Fruit fly (Drosophila melanogaster) whole organism, embryonic: ENCODE measurements around the gene Alp13.
A peak's percentile ranks its signal among the peaks of the same experiment; 100 is the strongest.

Experiments used
- C15 ChIP-seq: fragments of 200-800 bp; sonication (Bioruptor generic); IDR thresholded peaks from 3 replicates; pipeline ENCODE4 v1.3.6; 2022; ENCODE audit warnings: missing biosample characterization, missing genetic modification characterization
- CG12236 ChIP-seq: fragments of 200-800 bp; sonication (Bioruptor generic); optimal IDR thresholded peaks from 2 replicates; lab custom pipeline; 2016; ENCODE audit warnings: missing biosample characterization, missing genetic modification characterization
- CG13424 ChIP-seq: fragments of 200-800 bp; sonication (Bioruptor generic); optimal IDR thresholded peaks from 2 replicates; lab custom pipeline; 2019; ENCODE audit warnings: missing biosample characterization, mild to moderate bottlenecking, missing genetic modification characterization, moderate library complexity
- CG13624 ChIP-seq: fragments of 200-800 bp; sonication (Bioruptor generic); optimal IDR thresholded peaks from 2 replicates; lab custom pipeline; 2016; ENCODE audit warnings: missing biosample characterization, missing genetic modification characterization
- CG15073 ChIP-seq: fragments of 200-800 bp; sonication (Bioruptor generic); optimal IDR thresholded peaks from 2 replicates; lab custom pipeline; 2016; ENCODE audit warnings: missing biosample characterization, missing genetic modification characterization
- CG2202 ChIP-seq: fragments of 200-800 bp; sonication (Bioruptor generic); optimal IDR thresholded peaks from 2 replicates; lab custom pipeline; 2018; ENCODE audit warnings: missing biosample characterization, mild to moderate bottlenecking, missing genetic modification characterization
- CG31365 ChIP-seq: fragments of 200-800 bp; sonication (Bioruptor generic); optimal IDR thresholded peaks from 2 replicates; lab custom pipeline; 2018; ENCODE audit warnings: missing biosample characterization, mild to moderate bottlenecking, missing genetic modification characterization
- CG5245 ChIP-seq: fragments of 200-800 bp; sonication (Bioruptor generic); optimal IDR thresholded peaks from 3 replicates; lab custom pipeline; 2016; ENCODE audit warnings: missing biosample characterization, missing genetic modification characterization
- CG6813 ChIP-seq: fragments of 200-800 bp; sonication (Bioruptor generic); optimal IDR thresholded peaks from 2 replicates; lab custom pipeline; 2017; ENCODE audit warnings: missing biosample characterization, missing genetic modification characterization, mild to moderate bottlenecking, moderate library complexity, missing genetic modification reagents
- CG7839 ChIP-seq: fragments of 200-800 bp; sonication (Bioruptor generic); optimal IDR thresholded peaks from 3 replicates; lab custom pipeline; 2018; ENCODE audit warnings: missing biosample characterization, mild to moderate bottlenecking, missing genetic modification characterization, moderate library complexity
- CG8359 ChIP-seq: fragments of 200-800 bp; sonication (Bioruptor generic); optimal IDR thresholded peaks from 2 replicates; lab custom pipeline; 2017; ENCODE audit warnings: missing biosample characterization, mild to moderate bottlenecking, missing genetic modification characterization, borderline replicate concordance
- CG9609 ChIP-seq: fragments of 200-800 bp; sonication (Bioruptor generic); optimal IDR thresholded peaks from 3 replicates; lab custom pipeline; 2016; ENCODE audit warnings: missing biosample characterization, missing genetic modification characterization
- D19B ChIP-seq: fragments of 200-800 bp; sonication (Bioruptor generic); optimal IDR thresholded peaks from 2 replicates; lab custom pipeline; 2017; ENCODE audit warnings: missing biosample characterization, mild to moderate bottlenecking, missing genetic modification characterization
- HLHmδ ChIP-seq: fragments of 200-800 bp; sonication (Bioruptor generic); optimal IDR thresholded peaks from 2 replicates; lab custom pipeline; 2018; ENCODE audit warnings: missing biosample characterization, mild to moderate bottlenecking, missing genetic modification characterization, moderate library complexity
- Hmx ChIP-seq: fragments of 200-800 bp; sonication (Bioruptor generic); optimal IDR thresholded peaks from 2 replicates; lab custom pipeline; 2016; ENCODE audit warnings: missing biosample characterization, missing genetic modification characterization
- Hr78 ChIP-seq, 2 experiments: fragments of 200-800 bp in 1 of 2; fragments of >200 bp in 1 of 2; sonication (Bioruptor generic) in 1 of 2; optimal IDR thresholded peaks; 2 replicates each; lab custom pipeline; 2017 to 2019; ENCODE audit warnings: missing biosample characterization in 2 of 2, missing genetic modification characterization in 2 of 2, mild to moderate bottlenecking in 1 of 2, moderate library complexity in 1 of 2
- MTF-1 ChIP-seq: fragments of 200-800 bp; sonication (Bioruptor generic); optimal IDR thresholded peaks from 2 replicates; lab custom pipeline; 2018; ENCODE audit warnings: missing biosample characterization, mild to moderate bottlenecking, missing genetic modification characterization, borderline replicate concordance
- Ptx1 ChIP-seq: fragments of 200-800 bp; sonication (Bioruptor generic); IDR thresholded peaks from 2 replicates; pipeline ENCODE4 v1.3.6; 2022; ENCODE audit warnings: missing biosample characterization, missing genetic modification characterization
- Rx ChIP-seq: fragments of 200-800 bp; sonication (Bioruptor generic); IDR thresholded peaks from 2 replicates; pipeline ENCODE4 v1.3.6; 2022; ENCODE audit warnings: missing biosample characterization, missing genetic modification characterization
- Scr ChIP-seq: fragments of 200-800 bp; sonication (Bioruptor generic); IDR thresholded peaks from 2 replicates; pipeline ENCODE4 v1.3.6; 2022; ENCODE audit warnings: missing biosample characterization, missing genetic modification characterization; ENCODE audit not compliant: partially characterized antibody
- Six4 ChIP-seq: fragments of 200-800 bp; sonication (Bioruptor generic); optimal IDR thresholded peaks from 2 replicates; lab custom pipeline; 2016; ENCODE audit warnings: missing biosample characterization, missing genetic modification characterization
- TFAM ChIP-seq: fragments of 200-800 bp; sonication (Bioruptor generic); optimal IDR thresholded peaks from 2 replicates; lab custom pipeline; 2017; ENCODE audit warnings: missing biosample characterization, missing genetic modification characterization, inconsistent platforms
- al ChIP-seq: fragments of 200-800 bp; sonication (Bioruptor generic); IDR thresholded peaks from 2 replicates; pipeline ENCODE4 v1.3.6; 2022; ENCODE audit warnings: missing biosample characterization, missing genetic modification characterization
- bbx ChIP-seq: fragments of 200-800 bp; sonication (Bioruptor generic); IDR thresholded peaks from 2 replicates; pipeline ENCODE4 v1.3.6; 2022; ENCODE audit warnings: missing biosample characterization, missing genetic modification characterization; ENCODE audit not compliant: partially characterized antibody
- chn ChIP-seq: fragments of 200-800 bp; sonication (Bioruptor generic); optimal IDR thresholded peaks from 2 replicates; lab custom pipeline; 2016; ENCODE audit warnings: missing biosample characterization, missing genetic modification characterization
- cwo ChIP-seq: fragments of 200-800 bp; sonication (Bioruptor generic); optimal IDR thresholded peaks from 3 replicates; lab custom pipeline; 2017; ENCODE audit warnings: missing biosample characterization, missing genetic modification characterization, mild to moderate bottlenecking, moderate library complexity, missing genetic modification reagents
- da ChIP-seq: fragments of 200-800 bp; sonication (Bioruptor generic); optimal IDR thresholded peaks from 2 replicates; lab custom pipeline; 2016; ENCODE audit warnings: missing biosample characterization, missing genetic modification characterization
- dmrt11E ChIP-seq: fragments of 200-800 bp; sonication (Bioruptor generic); optimal IDR thresholded peaks from 3 replicates; lab custom pipeline; 2018; ENCODE audit warnings: missing biosample characterization, mild to moderate bottlenecking, missing genetic modification characterization, moderate library complexity
- fd3F ChIP-seq: fragments of 200-800 bp; sonication (Bioruptor generic); optimal IDR thresholded peaks from 2 replicates; lab custom pipeline; 2018; ENCODE audit warnings: missing biosample characterization, mild to moderate bottlenecking, missing genetic modification characterization, moderate library complexity
- fd96Cb ChIP-seq: fragments of 200-800 bp; sonication (Bioruptor generic); optimal IDR thresholded peaks from 2 replicates; lab custom pipeline; 2018; ENCODE audit warnings: missing biosample characterization, mild to moderate bottlenecking, missing genetic modification characterization, moderate library complexity
- ftz-f1 ChIP-seq: fragments of 200-800 bp; sonication (Bioruptor generic); optimal IDR thresholded peaks from 2 replicates; lab custom pipeline; 2016; ENCODE audit warnings: missing biosample characterization, missing genetic modification characterization
- gsb ChIP-seq: fragments of 200-800 bp; sonication (Bioruptor generic); IDR thresholded peaks from 2 replicates; pipeline ENCODE4 v1.3.6; 2022; ENCODE audit warnings: missing biosample characterization, missing genetic modification characterization
- gt ChIP-seq: fragments of 200-800 bp; sonication (Bioruptor generic); IDR thresholded peaks from 2 replicates; pipeline ENCODE4 v1.3.6; 2022; ENCODE audit warnings: missing biosample characterization, missing genetic modification characterization
- ind ChIP-seq: fragments of 200-800 bp; sonication (Bioruptor generic); optimal IDR thresholded peaks from 3 replicates; lab custom pipeline; 2016; ENCODE audit warnings: missing biosample characterization, missing genetic modification characterization
- inv ChIP-seq: fragments of 200-800 bp; sonication (Bioruptor generic); IDR thresholded peaks from 2 replicates; pipeline ENCODE4 v1.3.6; 2022; ENCODE audit warnings: missing biosample characterization, missing genetic modification characterization; ENCODE audit not compliant: partially characterized antibody
- kni ChIP-seq: fragments of 200-800 bp; sonication (Bioruptor generic); optimal IDR thresholded peaks from 3 replicates; lab custom pipeline; 2017; ENCODE audit warnings: mild to moderate bottlenecking, missing biosample characterization, missing genetic modification reagents, missing genetic modification characterization
- lola ChIP-seq, 3 experiments: fragments of >200 bp in 2 of 3; fragments of 200-800 bp in 1 of 3; sonication (Bioruptor generic) in 1 of 3; optimal IDR thresholded peaks; 2 replicates each; lab custom pipeline; 2017 to 2019; ENCODE audit warnings: missing biosample characterization in 3 of 3, missing genetic modification characterization in 3 of 3, mild to moderate bottlenecking in 1 of 3, moderate library complexity in 1 of 3
- odd ChIP-seq: fragments of 200-800 bp; sonication (Bioruptor generic); optimal IDR thresholded peaks from 2 replicates; lab custom pipeline; 2017; ENCODE audit warnings: missing biosample characterization, mild to moderate bottlenecking, missing genetic modification characterization
- p53 ChIP-seq: fragments of 200-800 bp; sonication (Bioruptor generic); optimal IDR thresholded peaks from 2 replicates; lab custom pipeline; 2016; ENCODE audit warnings: missing biosample characterization, missing genetic modification characterization
- row ChIP-seq: fragments of 200-800 bp; sonication (Bioruptor generic); IDR thresholded peaks from 3 replicates; pipeline ENCODE4 v1.3.6; 2022; ENCODE audit warnings: missing biosample characterization, missing genetic modification characterization
- scrt ChIP-seq: fragments of 200-800 bp; sonication (Bioruptor generic); optimal IDR thresholded peaks from 2 replicates; lab custom pipeline; 2018; ENCODE audit warnings: missing biosample characterization, mild to moderate bottlenecking, missing genetic modification characterization, moderate library complexity
- shn ChIP-seq: fragments of 200-800 bp; sonication (Bioruptor generic); optimal IDR thresholded peaks from 3 replicates; lab custom pipeline; 2016; ENCODE audit warnings: missing biosample characterization, missing genetic modification characterization
- slp2 ChIP-seq: fragments of 200-800 bp; sonication (Bioruptor generic); optimal IDR thresholded peaks from 2 replicates; lab custom pipeline; 2016; ENCODE audit warnings: missing biosample characterization, missing genetic modification characterization
- trem ChIP-seq: fragments of 200-800 bp; optimal IDR thresholded peaks from 3 replicates; lab custom pipeline; 2019; ENCODE audit warnings: missing biosample characterization, mild to moderate bottlenecking, missing genetic modification characterization, moderate library complexity
- twi ChIP-seq: fragments of 200-800 bp; optimal IDR thresholded peaks from 2 replicates; lab custom pipeline; 2019; ENCODE audit warnings: missing biosample characterization, mild to moderate bottlenecking, missing genetic modification characterization, moderate library complexity
- unc-4 ChIP-seq: fragments of 200-800 bp; sonication (Bioruptor generic); IDR thresholded peaks from 2 replicates; pipeline ENCODE4 v1.3.6; 2022; ENCODE audit warnings: missing biosample characterization, missing genetic modification characterization; ENCODE audit not compliant: partially characterized antibody
- unpg ChIP-seq: fragments of 200-800 bp; sonication (Bioruptor generic); optimal IDR thresholded peaks from 3 replicates; lab custom pipeline; 2018; ENCODE audit warnings: missing biosample characterization, mild to moderate bottlenecking, missing genetic modification characterization, moderate library complexity
- vfl ChIP-seq: fragments of 200-800 bp; sonication (Bioruptor generic); optimal IDR thresholded peaks from 2 replicates; lab custom pipeline; 2016; ENCODE audit warnings: missing biosample characterization, missing genetic modification characterization

Alp13 gene

dm6 chr3R:10097531-10098295 lies 22.5 kb upstream of the Alp13 start (continued):
- peak in 1 of 2 experiments; percentile 88 for TF ChIP-seq Hr78 (GFP tag; optimal IDR thresholded peaks at IDR 0.05; lab: Kevin White, UChicago)
- TF ChIP-seq fd3F (GFP tag; lab: Kevin White, UChicago), result peak; percentile 27
- peak; percentile 61 for TF ChIP-seq Rx (GFP tag; lab: Robert Waterston, UW)
- no peak for TF ChIP-seq CG8359 (GFP tag; lab: Kevin White, UChicago)
- peak; percentile 21 for TF ChIP-seq scrt (GFP tag; lab: Kevin White, UChicago)
- peak; percentile 49 for TF ChIP-seq CG9609
- no peak for TF ChIP-seq TFAM (GFP tag; lab: Kevin White, UChicago)
- peak; percentile 30; the same call in 1 of the 2 replicates for TF ChIP-seq Scr (GFP tag; lab: Robert Waterston, UW)
- TF ChIP-seq ftz-f1 (GFP tag; lab: Kevin White, UChicago), result no peak
- TF ChIP-seq CG13424, result peak; percentile 75
- no peak for TF ChIP-seq C15 (GFP tag; lab: Robert Waterston, UW)
- TF ChIP-seq D19B, result peak; percentile 84
- TF ChIP-seq CG2202, result no peak
- no peak for TF ChIP-seq da
- no peak for TF ChIP-seq CG5245
- no peak for TF ChIP-seq twi (tag; lab: Kevin White, UChicago)
- TF ChIP-seq unc-4 (GFP tag; lab: Robert Waterston, UW), result no peak
- peak; percentile 78 for TF ChIP-seq row (GFP tag; lab: Robert Waterston, UW)
- peak; percentile 67 for TF ChIP-seq CG13624
- no peak for TF ChIP-seq bbx
- peak; percentile 57 for TF ChIP-seq shn (GFP tag; lab: Kevin White, UChicago)
- TF ChIP-seq HLHmδ (GFP tag; lab: Kevin White, UChicago), result peak; percentile 30
- TF ChIP-seq cwo (GFP tag; lab: Kevin White, UChicago), result peak; percentile 90
- no peak for TF ChIP-seq lola (GFP tag; optimal IDR thresholded peaks at IDR 0.05; lab: Kevin White, UChicago)
- TF ChIP-seq CG12236 (GFP tag; lab: Kevin White, UChicago), result peak; percentile 45
- peak; percentile 64 for TF ChIP-seq CG6813 (GFP tag; lab: Kevin White, UChicago)
- peak; percentile 62 for TF ChIP-seq odd (GFP tag; lab: Kevin White, UChicago)
- peak; percentile 58 for TF ChIP-seq fd96Cb (tag; lab: Kevin White, UChicago)
- TF ChIP-seq gt (GFP tag; lab: Robert Waterston, UW), result no peak
- peak; percentile 29 for TF ChIP-seq Hmx (GFP tag; lab: Kevin White, UChicago)
- TF ChIP-seq slp2, result peak; percentile 49
- no peak for TF ChIP-seq inv (GFP tag; lab: Robert Waterston, UW)
- no peak for TF ChIP-seq trem (tag; lab: Kevin White, UChicago)
- TF ChIP-seq kni (GFP tag; lab: Kevin White, UChicago), result no peak
- TF ChIP-seq dmrt11E (tag; lab: Kevin White, UChicago), result no peak
- no peak for TF ChIP-seq MTF-1 (GFP tag; lab: Kevin White, UChicago)
- no peak for TF ChIP-seq Six4 (GFP tag; lab: Kevin White, UChicago)
- peak; percentile 55; the same call in 1 of the 2 replicates for TF ChIP-seq gsb (GFP tag; lab: Robert Waterston, UW)
- TF ChIP-seq CG15073 (GFP tag; lab: Kevin White, UChicago), result no peak
- TF ChIP-seq p53 (GFP tag; lab: Kevin White, UChicago), result peak; percentile 18
- peak; percentile 74 for TF ChIP-seq unpg (GFP tag; lab: Kevin White, UChicago)
- peak; percentile 74 for TF ChIP-seq ind (GFP tag; lab: Kevin White, UChicago)
- TF ChIP-seq Ptx1, result peak; percentile 73
- TF ChIP-seq CG7839, result peak; percentile 76
- no peak for TF ChIP-seq chn (GFP tag; lab: Kevin White, UChicago)
- peak; percentile 47 for TF ChIP-seq al
- TF ChIP-seq CG31365, result no peak
- TF ChIP-seq vfl (GFP tag; lab: Kevin White, UChicago), result peak; percentile 53
